Worm (Caenorhabditis elegans) whole organism, young adult: ENCODE data around the gene fbxb-104.

Experiments
- D2030.7 ChIP-seq: fragments of 200-800 bp; sonication (Bioruptor generic); IDR thresholded peaks from 2 replicates; pipeline ENCODE4 v1.3.6; 2022; ENCODE audit warnings: missing genetic modification reagents, missing genetic modification characterization, missing compliant biosample characterization
- F10E7.11 ChIP-seq: sonication (generic microtip); optimal IDR thresholded peaks from 2 replicates; lab custom pipeline; 2017; ENCODE audit warnings: mild to moderate bottlenecking, missing genetic modification characterization, moderate library complexity, missing compliant biosample characterization
- F33H1.4 ChIP-seq: fragments of 200-800 bp; sonication (Bioruptor generic); IDR thresholded peaks from 2 replicates; pipeline ENCODE4 v1.3.6; 2022; ENCODE audit warnings: missing genetic modification reagents, missing genetic modification characterization, missing compliant biosample characterization
- F39B2.1 ChIP-seq: fragments of 200-800 bp; sonication (Bioruptor generic); IDR thresholded peaks from 2 replicates; pipeline ENCODE4 v1.3.6; 2022; ENCODE audit warnings: missing genetic modification reagents, missing genetic modification characterization, missing compliant biosample characterization
- F55B11.4 ChIP-seq: sonication (generic microtip); optimal IDR thresholded peaks from 2 replicates; lab custom pipeline; 2016; ENCODE audit warnings: missing compliant biosample characterization, missing genetic modification characterization, borderline replicate concordance; ENCODE audit not compliant: insufficient read depth
- F57A8.1 ChIP-seq: fragments of 200-800 bp; sonication (Bioruptor generic); optimal IDR thresholded peaks from 2 replicates; lab custom pipeline; 2018; ENCODE audit warnings: mild to moderate bottlenecking, missing genetic modification characterization, moderate library complexity, missing compliant biosample characterization
- F57C9.4 ChIP-seq: sonication (generic microtip); optimal IDR thresholded peaks from 2 replicates; lab custom pipeline; 2017; ENCODE audit warnings: mild to moderate bottlenecking, missing genetic modification characterization, missing compliant biosample characterization
- Y53G8AR.9 ChIP-seq: fragments of 200-800 bp; sonication (Bioruptor generic); conservative IDR thresholded peaks from 2 replicates; pipeline ENCODE4 v1.3.6; 2022; ENCODE audit warnings: missing genetic modification reagents, missing genetic modification characterization, missing compliant biosample characterization
- Y56A3A.18 ChIP-seq: fragments of 200-800 bp; sonication (Bioruptor generic); IDR thresholded peaks from 2 replicates; pipeline ENCODE4 v1.3.6; 2022; ENCODE audit warnings: missing genetic modification reagents, missing genetic modification characterization, missing compliant biosample characterization
- Y79H2A.3 ChIP-seq: fragments of 200-800 bp; sonication (Bioruptor generic); conservative IDR thresholded peaks from 2 replicates; pipeline ENCODE4 v1.3.6; 2022; ENCODE audit warnings: missing genetic modification reagents, missing genetic modification characterization, missing compliant biosample characterization
- ZK185.1 ChIP-seq: sonication (generic microtip); optimal IDR thresholded peaks from 2 replicates; lab custom pipeline; 2016; ENCODE audit warnings: mild to moderate bottlenecking, missing genetic modification characterization, missing compliant biosample characterization; ENCODE audit not compliant: poor library complexity, severe bottlenecking
- atf-7 ChIP-seq: sonication (generic microtip); optimal IDR thresholded peaks from 2 replicates; lab custom pipeline; 2017; ENCODE audit warnings: mild to moderate bottlenecking, missing genetic modification characterization, missing compliant biosample characterization
- attf-3 ChIP-seq: fragments of 200-800 bp; sonication (Bioruptor generic); conservative IDR thresholded peaks from 2 replicates; pipeline ENCODE4 v1.3.6; 2022; ENCODE audit warnings: missing genetic modification reagents, missing genetic modification characterization, missing compliant biosample characterization
- bed-1 ChIP-seq: fragments of 200-800 bp; sonication (Bioruptor generic); IDR thresholded peaks from 2 replicates; pipeline ENCODE4 v1.3.6; 2022; ENCODE audit warnings: missing genetic modification reagents, missing genetic modification characterization, missing compliant biosample characterization
- bed-2 ChIP-seq: fragments of 200-800 bp; sonication (Bioruptor generic); IDR thresholded peaks from 2 replicates; pipeline ENCODE4 v1.3.6; 2022; ENCODE audit warnings: missing genetic modification reagents, missing genetic modification characterization, missing compliant biosample characterization
- ccch-3 ChIP-seq: fragments of 200-800 bp; sonication (Bioruptor generic); optimal IDR thresholded peaks from 2 replicates; lab custom pipeline; 2018; ENCODE audit warnings: mild to moderate bottlenecking, missing genetic modification characterization, missing compliant biosample characterization
- cebp-1 ChIP-seq, 2 experiments: fragments of 200-800 bp in 1 of 2; sonication (Bioruptor generic) in 1 of 2; sonication (generic microtip) in 1 of 2; IDR thresholded peaks in 1 of 2; optimal IDR thresholded peaks in 1 of 2; 2 replicates each; pipeline versions ENCODE4 v1.3.6 to Lab custom; 2017 to 2022; ENCODE audit warnings: missing compliant biosample characterization in 2 of 2, missing genetic modification characterization in 2 of 2, mild to moderate bottlenecking in 1 of 2, missing genetic modification reagents in 1 of 2, moderate library complexity in 1 of 2
- ceh-40 ChIP-seq: fragments of 200-800 bp; sonication (Bioruptor generic); IDR thresholded peaks from 2 replicates; pipeline ENCODE4 v1.3.6; 2022; ENCODE audit warnings: missing genetic modification characterization, missing compliant biosample characterization
- ceh-58 ChIP-seq: fragments of 200-800 bp; sonication (Bioruptor generic); IDR thresholded peaks from 2 replicates; pipeline ENCODE4 v1.3.6; 2022; ENCODE audit warnings: missing genetic modification characterization, missing compliant biosample characterization
- ceh-91 ChIP-seq: fragments of 200-800 bp; sonication (Bioruptor generic); IDR thresholded peaks from 2 replicates; pipeline ENCODE4 v1.3.6; 2022; ENCODE audit warnings: missing genetic modification reagents, missing genetic modification characterization, missing compliant biosample characterization
- die-1 ChIP-seq: sonication (generic microtip); optimal IDR thresholded peaks from 2 replicates; lab custom pipeline; 2016; ENCODE audit warnings: missing genotype, mild to moderate bottlenecking, missing genetic modification characterization, missing compliant biosample characterization
- dox-1 ChIP-seq: fragments of 200-800 bp; sonication (Bioruptor generic); IDR thresholded peaks from 2 replicates; pipeline ENCODE4 v1.3.6; 2022; ENCODE audit warnings: missing genetic modification reagents, missing genetic modification characterization, missing compliant biosample characterization
- egl-18 ChIP-seq: fragments of 200-800 bp; sonication (Bioruptor generic); IDR thresholded peaks from 2 replicates; pipeline ENCODE4 v1.3.6; 2022; ENCODE audit warnings: missing genetic modification reagents, missing genetic modification characterization, missing compliant biosample characterization
- ets-4 ChIP-seq: fragments of 200-800 bp; sonication (Bioruptor generic); optimal IDR thresholded peaks from 2 replicates; lab custom pipeline; 2018; ENCODE audit warnings: mild to moderate bottlenecking, missing genetic modification characterization, missing compliant biosample characterization
- fkh-3 ChIP-seq: sonication (generic microtip); optimal IDR thresholded peaks from 2 replicates; lab custom pipeline; 2016; ENCODE audit warnings: mild to moderate bottlenecking, missing genetic modification characterization, missing compliant biosample characterization
- him-1 ChIP-seq: sonication (generic microtip); optimal IDR thresholded peaks from 2 replicates; lab custom pipeline; 2016; ENCODE audit warnings: missing genotype, missing genetic modification reagents, missing genetic modification characterization, missing compliant biosample characterization
- hlh-12 ChIP-seq: sonication (generic microtip); optimal IDR thresholded peaks from 2 replicates; lab custom pipeline; 2016; ENCODE audit warnings: missing genetic modification characterization, missing compliant biosample characterization
- lag-1 ChIP-seq: fragments of 200-800 bp; sonication (Bioruptor generic); IDR thresholded peaks from 2 replicates; pipeline ENCODE4 v1.3.6; 2022; ENCODE audit warnings: missing genetic modification reagents, missing genetic modification characterization, missing compliant biosample characterization
- let-607 ChIP-seq, 2 experiments: fragments of 200-800 bp in 1 of 2; sonication (Bioruptor generic) in 1 of 2; sonication (generic microtip) in 1 of 2; optimal IDR thresholded peaks; 2 replicates each; lab custom pipeline; 2016 to 2018; ENCODE audit warnings: mild to moderate bottlenecking in 2 of 2, missing compliant biosample characterization in 2 of 2, missing genetic modification characterization in 2 of 2, moderate library complexity in 2 of 2, missing genotype in 1 of 2
- lin-54 ChIP-seq: fragments of 200-800 bp; sonication (Bioruptor generic); optimal IDR thresholded peaks from 2 replicates; lab custom pipeline; 2018; ENCODE audit warnings: mild to moderate bottlenecking, missing genetic modification characterization, missing compliant biosample characterization
- madf-10 ChIP-seq: sonication (generic microtip); optimal IDR thresholded peaks from 2 replicates; lab custom pipeline; 2016; ENCODE audit warnings: mild to moderate bottlenecking, missing genetic modification characterization, missing compliant biosample characterization
- madf-6 ChIP-seq: fragments of 200-800 bp; sonication (Bioruptor generic); IDR thresholded peaks from 2 replicates; pipeline ENCODE4 v1.3.6; 2022; ENCODE audit warnings: missing genetic modification reagents, missing genetic modification characterization, missing compliant biosample characterization
- mel-28 ChIP-seq: sonication (generic microtip); optimal IDR thresholded peaks from 2 replicates; lab custom pipeline; 2016; ENCODE audit warnings: borderline replicate concordance, mild to moderate bottlenecking, missing genetic modification characterization, missing compliant biosample characterization
- mxl-1 ChIP-seq: sonication (generic microtip); optimal IDR thresholded peaks from 2 replicates; lab custom pipeline; 2016; ENCODE audit warnings: missing genetic modification characterization, missing compliant biosample characterization
- nhr-120 ChIP-seq: fragments of 200-800 bp; sonication (Bioruptor generic); IDR thresholded peaks from 2 replicates; pipeline ENCODE4 v1.3.6; 2022; ENCODE audit warnings: missing genetic modification characterization, missing compliant biosample characterization
- sdz-38 ChIP-seq: sonication (generic microtip); optimal IDR thresholded peaks from 2 replicates; lab custom pipeline; 2016; ENCODE audit warnings: missing genotype, missing genetic modification characterization, missing compliant biosample characterization
- snpc-1.3 ChIP-seq: sonication (generic microtip); optimal IDR thresholded peaks from 2 replicates; lab custom pipeline; 2017; ENCODE audit warnings: missing genetic modification characterization, mild to moderate bottlenecking, missing compliant biosample characterization, antibody characterized with exemption, moderate library complexity, missing genotype, missing genetic modification reagents; ENCODE audit not compliant: insufficient read depth
- somi-1 ChIP-seq: fragments of 200-800 bp; sonication (Bioruptor generic); optimal IDR thresholded peaks from 2 replicates; lab custom pipeline; 2018; ENCODE audit warnings: mild to moderate bottlenecking, missing genetic modification characterization, missing compliant biosample characterization
- tlf-1 ChIP-seq: fragments of 200-800 bp; sonication (Bioruptor generic); optimal IDR thresholded peaks from 2 replicates; lab custom pipeline; 2018; ENCODE audit warnings: mild to moderate bottlenecking, missing genetic modification characterization, missing compliant biosample characterization
- unc-130 ChIP-seq: sonication (generic microtip); optimal IDR thresholded peaks from 2 replicates; lab custom pipeline; 2016; ENCODE audit warnings: missing genetic modification reagents, missing genetic modification characterization, missing compliant biosample characterization
- xnd-1 ChIP-seq: sonication (generic microtip); optimal IDR thresholded peaks from 2 replicates; lab custom pipeline; 2016; ENCODE audit warnings: missing genotype, missing genetic modification reagents, missing genetic modification characterization, missing compliant biosample characterization
- zim-3 ChIP-seq: sonication (generic microtip); optimal IDR thresholded peaks from 2 replicates; lab custom pipeline; 2017; ENCODE audit warnings: mild to moderate bottlenecking, missing genetic modification characterization, moderate library complexity, missing compliant biosample characterization
- ztf-18 ChIP-seq: sonication (generic microtip); optimal IDR thresholded peaks from 2 replicates; lab custom pipeline; 2016; ENCODE audit warnings: missing genotype, mild to moderate bottlenecking, missing genetic modification characterization, missing compliant biosample characterization
- ztf-22 ChIP-seq: fragments of 200-800 bp; sonication (Bioruptor generic); optimal IDR thresholded peaks from 2 replicates; lab custom pipeline; 2018; ENCODE audit warnings: mild to moderate bottlenecking, missing genetic modification characterization, moderate library complexity, missing compliant biosample characterization
- ztf-26 ChIP-seq: sonication (generic microtip); optimal IDR thresholded peaks from 2 replicates; lab custom pipeline; 2017; ENCODE audit warnings: missing genetic modification characterization, missing compliant biosample characterization
- ztf-3 ChIP-seq: fragments of 200-800 bp; sonication (Bioruptor generic); optimal IDR thresholded peaks from 2 replicates; lab custom pipeline; 2018; ENCODE audit warnings: mild to moderate bottlenecking, missing genetic modification characterization, missing compliant biosample characterization
- ztf-6 ChIP-seq: fragments of 200-800 bp; sonication (Bioruptor generic); IDR thresholded peaks from 2 replicates; pipeline ENCODE4 v1.3.6; 2022; ENCODE audit warnings: missing genetic modification reagents, missing genetic modification characterization, missing compliant biosample characterization

fbxb-104 gene

DNA sequence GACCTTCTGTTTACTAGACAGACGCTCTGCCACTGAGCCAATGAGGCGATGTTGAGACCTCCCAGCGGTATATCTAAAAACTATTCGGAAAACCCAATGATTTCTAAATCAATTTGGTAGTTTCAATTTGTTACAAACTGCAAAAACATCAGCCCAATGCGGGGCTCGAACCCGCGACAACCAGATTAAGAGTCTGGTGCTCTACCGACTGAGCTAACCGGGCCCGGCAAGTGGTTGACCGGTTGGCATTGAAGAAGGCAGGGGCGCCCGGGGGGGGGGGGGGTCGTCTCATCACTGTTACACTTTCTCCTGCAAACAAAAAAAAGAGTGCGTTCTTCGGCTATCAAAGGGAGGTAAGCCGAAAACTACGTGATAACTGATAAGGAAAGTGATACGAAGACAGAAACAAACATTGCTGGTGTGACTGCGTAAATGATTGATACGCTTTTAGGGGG is 37.8 kb downstream of the fbxb-104 start (continued):
- TF ChIP-seq xnd-1 (tag; lab: Kevin White, UChicago) (peak; percentile 10), hlh-12 (tag; lab: Kevin White, UChicago) (no peak), him-1 (tag; lab: Kevin White, UChicago) (peak; percentile 93), let-607 (tag; optimal IDR thresholded peaks at IDR 0.05; lab: Kevin White, UChicago) (peak; percentile 25 to 54), F55B11.4 (tag; lab: Kevin White, UChicago) (no peak), somi-1 (GFP tag; lab: Kevin White, UChicago) (peak; percentile 68), cebp-1 (GFP tag; IDR thresholded peaks at IDR 0.05; lab: Robert Waterston, UW) (no peak), cebp-1 (tag; optimal IDR thresholded peaks at IDR 0.05; lab: Kevin White, UChicago) (peak; percentile 76), atf-7 (peak; percentile 75), fkh-3 (tag; lab: Kevin White, UChicago) (no peak), ets-4 (GFP tag; lab: Kevin White, UChicago) (peak; percentile 33), ZK185.1 (tag; lab: Kevin White, UChicago) (no peak), ztf-6 (no peak), nhr-120 (GFP tag; lab: Robert Waterston, UW) (0 out of 2 replicates have a peak, but pooled peaks have one; percentile 79), lin-54 (peak; percentile 59), die-1 (tag; lab: Kevin White, UChicago) (peak; percentile 80), egl-18 (GFP tag; lab: Robert Waterston, UW) (no peak), ztf-26 (tag; lab: Kevin White, UChicago) (peak; percentile 84), F39B2.1 (GFP tag; lab: Robert Waterston, UW) (no peak), mel-28 (no peak), ceh-91 (GFP tag; lab: Robert Waterston, UW) (0 out of 2 replicates have a peak, but pooled peaks have one; percentile 21), attf-3 (no peak), madf-6 (GFP tag; lab: Robert Waterston, UW) (peak; percentile 69), ceh-58 (0 out of 2 replicates have a peak, but pooled peaks have one; percentile 54), zim-3 (tag; lab: Kevin White, UChicago) (peak; percentile 71), D2030.7 (GFP tag; lab: Robert Waterston, UW) (peak; percentile 86), madf-10 (tag; lab: Kevin White, UChicago) (peak; percentile 55), bed-1 (no peak), lag-1 (GFP tag; lab: Robert Waterston, UW) (no peak), F57C9.4 (tag; lab: Kevin White, UChicago) (no peak), tlf-1 (peak; percentile 27), ccch-3 (GFP tag; lab: Kevin White, UChicago) (no peak), dox-1 (GFP tag; lab: Robert Waterston, UW) (peak; percentile 92), bed-2 (GFP tag; lab: Robert Waterston, UW) (no peak), sdz-38 (tag; lab: Kevin White, UChicago) (no peak), ztf-18 (tag; lab: Kevin White, UChicago) (peak; percentile 66), F10E7.11 (tag; lab: Kevin White, UChicago) (peak; percentile 65), ceh-40 (GFP tag; lab: Robert Waterston, UW) (peak; percentile 76; the same call in 1 of the 2 replicates), Y53G8AR.9 (GFP tag; lab: Robert Waterston, UW) (peak; percentile 73; the same call in 1 of the 2 replicates), mxl-1 (tag; lab: Kevin White, UChicago) (peak; percentile 58), Y79H2A.3 (GFP tag; lab: Robert Waterston, UW) (no peak), snpc-1.3 (tag; lab: Kevin White, UChicago) (peak; percentile 52), Y56A3A.18 (GFP tag; lab: Robert Waterston, UW) (peak; percentile 87), unc-130 (peak; percentile 19), ztf-22 (GFP tag; lab: Kevin White, UChicago) (no peak), F57A8.1 (peak; percentile 81), F33H1.4 (GFP tag; lab: Robert Waterston, UW) (0 out of 2 replicates have a peak, but pooled peaks have one; percentile 32), ztf-3 (GFP tag; lab: Kevin White, UChicago) (peak; percentile 57)
